Fruit fly (Drosophila melanogaster): Measurements from ENCODE around the gene Nsf2.
A peak's percentile ranks its signal among the peaks of the same experiment; 100 is the strongest.

Nsf2 gene

dm6 chr3R:13831596-13832119, 6.1 kb downstream of the Nsf2 start (continued):
- TF ChIP-seq pdm3 (GFP tag; optimal IDR thresholded peaks at IDR 0.05), result peak; percentile 47
- peak; percentile 97 for TF ChIP-seq CG8119 (GFP tag; IDR thresholded peaks at IDR 0.05)
- TF ChIP-seq Eip75B (GFP tag; optimal IDR thresholded peaks at IDR 0.05), result peak; percentile 45
- peak; percentile 73 for TF ChIP-seq Hr4 (GFP tag; optimal IDR thresholded peaks at IDR 0.05)
- peak; percentile 79 for TF ChIP-seq OdsH (GFP tag; optimal IDR thresholded peaks at IDR 0.05)
- peak; percentile 39 to 78 for TF ChIP-seq ss (GFP tag; optimal IDR thresholded peaks at IDR 0.05)
- TF ChIP-seq Sox14 (GFP tag; optimal IDR thresholded peaks at IDR 0.05), result peak; percentile 38
- peak; percentile 87 for TF ChIP-seq svp (GFP tag)
- TF ChIP-seq CG6792 (GFP tag; optimal IDR thresholded peaks at IDR 0.05), result peak; percentile 63
- TF ChIP-seq CG7368 (GFP tag; optimal IDR thresholded peaks at IDR 0.05), result no peak
- TF ChIP-seq acj6 (GFP tag; optimal IDR thresholded peaks at IDR 0.05), result peak; percentile 69
- peak; percentile 47 for TF ChIP-seq CG31627 (GFP tag; optimal IDR thresholded peaks at IDR 0.05)
- TF ChIP-seq salr (GFP tag; optimal IDR thresholded peaks at IDR 0.05), result peak in 1 of 2 experiments; percentile 18
- TF ChIP-seq achi (GFP tag; optimal IDR thresholded peaks at IDR 0.05), result peak; percentile 87
- peak; percentile 88 for TF ChIP-seq CG32006 (GFP tag; optimal IDR thresholded peaks at IDR 0.05)
- peak; percentile 85; the same call in 2 of the 3 replicates for TF ChIP-seq CG6163 (GFP tag; IDR thresholded peaks at IDR 0.05)
- peak; percentile 12 for TF ChIP-seq CG10669 (GFP tag; optimal IDR thresholded peaks at IDR 0.05)
- peak; percentile 2 for TF ChIP-seq fd85E (GFP tag; optimal IDR thresholded peaks at IDR 0.05)
- peak; percentile 50 for TF ChIP-seq vri (GFP tag; optimal IDR thresholded peaks at IDR 0.05)
- TF ChIP-seq CG4318 (GFP tag; optimal IDR thresholded peaks at IDR 0.05), result peak; percentile 52
- peak; percentile 89 for TF ChIP-seq CG34406 (GFP tag; optimal IDR thresholded peaks at IDR 0.05)
- peak; percentile 52 for TF ChIP-seq CG3919 (GFP tag; optimal IDR thresholded peaks at IDR 0.05)
- peak; percentile 9 for TF ChIP-seq CG9139 (GFP tag; optimal IDR thresholded peaks at IDR 0.05)
- peak; percentile 44 for TF ChIP-seq Eip93F (GFP tag; optimal IDR thresholded peaks at IDR 0.05)
- peak; percentile 71 for TF ChIP-seq Smox (GFP tag; optimal IDR thresholded peaks at IDR 0.05)
- TF ChIP-seq CG15336 (GFP tag; IDR thresholded peaks at IDR 0.05), result peak; percentile 96
- TF ChIP-seq CG8632 (GFP tag; optimal IDR thresholded peaks at IDR 0.05), result peak; percentile 89
- peak; percentile 90 for TF ChIP-seq eg (GFP tag; IDR thresholded peaks at IDR 0.05)
- TF ChIP-seq Ets96B (tag; optimal IDR thresholded peaks at IDR 0.05), result peak; percentile 54
- peak; percentile 69 for TF ChIP-seq net (GFP tag; optimal IDR thresholded peaks at IDR 0.05)
- TF ChIP-seq Gug (GFP tag; IDR thresholded peaks at IDR 0.05), result 0 out of 2 replicates have a peak, but pooled peaks have one; percentile 70
- peak; percentile 54 for TF ChIP-seq Hr39 (GFP tag; optimal IDR thresholded peaks at IDR 0.05)
- no peak for TF ChIP-seq fkh (GFP tag; optimal IDR thresholded peaks at IDR 0.05)
- peak; percentile 62 for TF ChIP-seq lz (GFP tag; optimal IDR thresholded peaks at IDR 0.05)
- TF ChIP-seq CG6276 (GFP tag; optimal IDR thresholded peaks at IDR 0.05), result peak; percentile 62

DNA sequence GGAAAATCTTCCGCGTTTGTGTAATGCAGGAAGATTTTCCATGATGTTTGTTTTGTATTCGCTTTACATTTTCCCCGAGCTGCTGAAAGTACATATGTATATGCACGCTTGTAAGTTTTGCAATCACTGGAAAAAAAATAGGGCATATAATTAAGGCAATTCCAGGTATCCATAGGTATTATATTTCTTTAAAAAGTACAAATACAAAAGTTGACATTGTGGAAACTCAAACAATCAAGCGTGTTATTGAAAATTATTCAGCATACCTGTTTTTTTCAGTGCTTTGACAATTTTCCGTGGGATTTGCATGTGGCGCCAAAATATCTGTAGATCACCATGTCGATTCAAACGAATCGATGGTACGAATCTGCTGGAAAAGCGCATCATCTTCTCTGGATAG, 6.7 kb downstream of the Nsf2 start:
- TF ChIP-seq net (GFP tag; optimal IDR thresholded peaks at IDR 0.05), result peak; percentile 4
- peak; percentile 43 for TF ChIP-seq acj6 (GFP tag; optimal IDR thresholded peaks at IDR 0.05)
- TF ChIP-seq CG3919 (GFP tag; optimal IDR thresholded peaks at IDR 0.05), result peak; percentile 25
- no peak for TF ChIP-seq Eip75B (GFP tag; optimal IDR thresholded peaks at IDR 0.05)
- peak; percentile 36 for TF ChIP-seq pdm3 (GFP tag; optimal IDR thresholded peaks at IDR 0.05)
- peak; percentile 5 for TF ChIP-seq esn (GFP tag; optimal IDR thresholded peaks at IDR 0.05)
- peak; percentile 31 for TF ChIP-seq OdsH (GFP tag; optimal IDR thresholded peaks at IDR 0.05)
- TF ChIP-seq Smox (GFP tag; optimal IDR thresholded peaks at IDR 0.05), result no peak
- TF ChIP-seq spab (GFP tag; optimal IDR thresholded peaks at IDR 0.05), result no peak
- TF ChIP-seq CG11294 (GFP tag; IDR thresholded peaks at IDR 0.05), result peak; percentile 19; the same call in 1 of the 2 replicates
- TF ChIP-seq CG11762 (GFP tag; optimal IDR thresholded peaks at IDR 0.05; ENCODE audit: insufficient read depth), result no peak
- peak; percentile 73 for TF ChIP-seq Eip78C (GFP tag)
- TF ChIP-seq lz (GFP tag; optimal IDR thresholded peaks at IDR 0.05), result peak; percentile 8
- TF ChIP-seq CG7368 (GFP tag; optimal IDR thresholded peaks at IDR 0.05), result peak; percentile 17
- TF ChIP-seq Sox102F (GFP tag; optimal IDR thresholded peaks at IDR 0.05), result no peak
- peak; percentile 40 for TF ChIP-seq Hr39 (GFP tag; optimal IDR thresholded peaks at IDR 0.05)
- TF ChIP-seq achi (GFP tag; optimal IDR thresholded peaks at IDR 0.05), result no peak
- peak; percentile 32 for TF ChIP-seq CG31627 (GFP tag; optimal IDR thresholded peaks at IDR 0.05)
- TF ChIP-seq CG15336 (GFP tag; IDR thresholded peaks at IDR 0.05), result peak; percentile 77
- TF ChIP-seq Met (GFP tag; optimal IDR thresholded peaks at IDR 0.05), result peak; percentile 10
- peak; percentile 72 for TF ChIP-seq CG32006 (GFP tag; optimal IDR thresholded peaks at IDR 0.05)
- TF ChIP-seq Hr4 (GFP tag; optimal IDR thresholded peaks at IDR 0.05), result peak; percentile 91
- TF ChIP-seq CG6163 (GFP tag; IDR thresholded peaks at IDR 0.05), result peak; percentile 48; the same call in 1 of the 3 replicates
- TF ChIP-seq CG6276 (GFP tag; optimal IDR thresholded peaks at IDR 0.05), result peak; percentile 56
- TF ChIP-seq eg (GFP tag; IDR thresholded peaks at IDR 0.05), result peak; percentile 60
- TF ChIP-seq Sox14 (GFP tag; optimal IDR thresholded peaks at IDR 0.05), result peak; percentile 20
- peak; percentile 17; the same call in 1 of the 2 replicates for TF ChIP-seq Gug (GFP tag; IDR thresholded peaks at IDR 0.05)
- TF ChIP-seq CG10669 (GFP tag; optimal IDR thresholded peaks at IDR 0.05), result no peak
- peak; percentile 43 for TF ChIP-seq Lpt (GFP tag; optimal IDR thresholded peaks at IDR 0.05)
- TF ChIP-seq dac (GFP tag; optimal IDR thresholded peaks at IDR 0.05), result peak; percentile 37
- TF ChIP-seq CG8119 (GFP tag; IDR thresholded peaks at IDR 0.05), result peak; percentile 74
- no peak for TF ChIP-seq CG6854 (GFP tag; optimal IDR thresholded peaks at IDR 0.05)
- TF ChIP-seq svp (GFP tag), result peak; percentile 71
- peak; percentile 67 for TF ChIP-seq CG4318 (GFP tag; optimal IDR thresholded peaks at IDR 0.05)
- TF ChIP-seq ss (GFP tag; optimal IDR thresholded peaks at IDR 0.05), result no peak
- TF ChIP-seq CG11902 (GFP tag; optimal IDR thresholded peaks at IDR 0.05), result peak; percentile 10

Data from whole organism, prepupa.